Worm (Caenorhabditis elegans): Measurements from ENCODE around the gene F09C6.14.

Gene F09C6.14

DNA sequence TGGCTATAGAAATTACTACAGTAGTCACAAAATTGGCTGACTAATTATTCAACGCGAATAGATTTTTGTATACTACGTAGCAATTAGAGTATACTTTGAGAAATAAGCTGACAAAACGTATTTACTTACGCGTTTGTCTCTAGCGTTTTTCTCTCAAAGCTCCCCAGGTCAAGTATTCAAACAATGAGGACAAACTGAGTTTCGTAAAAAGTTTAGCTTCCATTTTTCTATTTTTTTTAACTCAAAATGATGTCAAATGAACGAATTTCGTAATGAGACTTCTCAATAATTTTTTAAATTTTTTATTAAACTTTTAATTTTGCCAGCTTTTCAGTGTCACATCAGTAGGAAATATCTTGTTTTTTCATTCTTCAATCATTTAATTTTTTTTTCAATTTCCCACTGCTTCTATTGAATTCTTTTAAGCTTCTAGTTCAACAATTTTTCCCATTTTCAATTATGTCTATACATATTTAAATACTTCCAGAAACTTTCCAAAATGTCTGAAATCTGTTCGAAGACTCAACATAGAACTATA, 8.1 kb downstream of the F09C6.14 start, which contains the start of the genes ifas-2 and fbxa-44:
Gene ifas-2 (minus strand): TSS at position 101 of the 538 bp plus-strand sequence.
Gene fbxa-44 (plus strand): TSS at position 488 of the 538 bp plus-strand sequence.
- TF ChIP-seq nhr-90 (tag; optimal IDR thresholded peaks at IDR 0.05; ENCODE audit: poor library complexity) (no peak), mdl-1 (tag; optimal IDR thresholded peaks at IDR 0.05) (no peak), snpc-4 (tag; optimal IDR thresholded peaks at IDR 0.05) (no peak), nhr-20 (tag; optimal IDR thresholded peaks at IDR 0.05) (no peak), zip-4 (GFP tag; optimal IDR thresholded peaks at IDR 0.05) (no peak), elt-2 (tag; optimal IDR thresholded peaks at IDR 0.05) (no peak), alr-1 (tag; optimal IDR thresholded peaks at IDR 0.05; ENCODE audit: borderline replicate concordance) (no peak), lin-15B (tag; optimal IDR thresholded peaks at IDR 0.05) (no peak), nhr-237 (tag; optimal IDR thresholded peaks at IDR 0.05) (no peak), aly-2 (tag; optimal IDR thresholded peaks at IDR 0.05) (no peak), irx-1 (tag; optimal IDR thresholded peaks at IDR 0.05) (no peak), skn-1 (tag; optimal IDR thresholded peaks at IDR 0.05) (no peak), ama-1 (optimal IDR thresholded peaks at IDR 0.05) (no peak)

DNA sequence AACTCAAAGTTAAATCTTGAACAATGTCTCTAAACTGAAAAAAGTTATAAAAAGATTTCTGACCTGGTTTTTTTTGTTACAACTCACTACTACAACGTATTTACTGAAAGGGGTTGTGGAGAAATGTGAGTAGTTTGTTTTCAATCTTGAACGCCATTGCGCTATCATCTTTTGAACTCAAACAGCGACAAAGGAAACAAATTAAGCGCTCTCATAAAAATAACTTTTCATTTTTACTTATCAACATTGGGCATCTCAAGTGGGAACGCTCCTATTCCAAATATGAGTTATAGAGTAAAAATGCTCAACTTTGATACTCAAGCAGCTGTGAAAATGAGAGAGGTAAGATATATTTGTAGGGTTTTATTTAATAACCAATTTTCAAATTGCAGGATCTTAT, 12.7 kb downstream of the F09C6.14 start, which contains the start of gene F09C6.15:
Gene F09C6.15 (plus strand): TSS at position 301 of the 400 bp plus-strand sequence.
- no peak for TF ChIP-seq pqm-1 (tag; optimal IDR thresholded peaks at IDR 0.05)
- TF ChIP-seq nhr-237 (tag; optimal IDR thresholded peaks at IDR 0.05) = no peak
- no peak for TF ChIP-seq nhr-84 (tag; optimal IDR thresholded peaks at IDR 0.05)
- TF ChIP-seq lin-13 (GFP tag; optimal IDR thresholded peaks at IDR 0.05) = no peak
- no peak for TF ChIP-seq nhr-90 (tag; optimal IDR thresholded peaks at IDR 0.05; ENCODE audit: poor library complexity)
- no peak for TF ChIP-seq sox-4 (tag; optimal IDR thresholded peaks at IDR 0.05)
- TF ChIP-seq hlh-4 (tag; optimal IDR thresholded peaks at IDR 0.05) = no peak

DNA sequence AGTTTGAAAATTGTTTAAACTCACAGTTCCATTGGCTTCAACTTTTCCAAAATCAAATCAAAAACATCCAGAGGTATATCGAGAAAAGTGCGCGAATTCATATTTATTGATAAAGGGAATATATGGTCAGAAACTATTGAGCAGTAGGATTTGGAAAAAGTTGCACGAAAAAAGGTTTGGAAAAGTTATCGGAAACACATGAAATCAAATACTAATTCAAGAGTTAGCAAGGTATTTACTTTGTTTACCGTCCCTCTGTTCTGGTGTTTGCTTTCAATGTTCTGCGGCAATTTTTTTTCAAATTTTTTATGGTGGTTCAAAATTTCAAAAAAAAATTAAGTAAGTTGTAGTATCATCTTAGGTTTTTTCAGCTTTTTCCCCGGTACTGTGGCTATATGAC, 18.6 kb downstream of the F09C6.14 start, which contains the start of gene fbxa-45:
Gene fbxa-45 (minus strand): TSS at position 101 of the 400 bp plus-strand sequence.
- no peak for TF ChIP-seq hpl-2 (GFP tag; optimal IDR thresholded peaks at IDR 0.05)
- TF ChIP-seq lir-3 (tag; optimal IDR thresholded peaks at IDR 0.05; ENCODE audit: poor library complexity) = no peak
- TF ChIP-seq ceh-63 (GFP tag; optimal IDR thresholded peaks at IDR 0.05) = no peak
- TF ChIP-seq nhr-20 (tag; optimal IDR thresholded peaks at IDR 0.05) = no peak
- no peak for TF ChIP-seq ceh-88 (GFP tag; IDR thresholded peaks at IDR 0.05)
- TF ChIP-seq C34B4.2 (tag; optimal IDR thresholded peaks at IDR 0.05) = no peak
- TF ChIP-seq pax-3 (tag; optimal IDR thresholded peaks at IDR 0.05) = no peak
- TF ChIP-seq unc-62 (GFP tag; optimal IDR thresholded peaks at IDR 0.05) = no peak
- no peak for TF ChIP-seq snu-23 (GFP tag; optimal IDR thresholded peaks at IDR 0.05)
- TF ChIP-seq tlp-1 (tag; optimal IDR thresholded peaks at IDR 0.05) = no peak
- no peak for TF ChIP-seq unc-30 (tag; optimal IDR thresholded peaks at IDR 0.05)
- no peak for TF ChIP-seq mep-1 (tag; optimal IDR thresholded peaks at IDR 0.05)
- TF ChIP-seq hlh-4 (tag; optimal IDR thresholded peaks at IDR 0.05) = no peak
- no peak for TF ChIP-seq sptf-1 (tag; optimal IDR thresholded peaks at IDR 0.05)

DNA sequence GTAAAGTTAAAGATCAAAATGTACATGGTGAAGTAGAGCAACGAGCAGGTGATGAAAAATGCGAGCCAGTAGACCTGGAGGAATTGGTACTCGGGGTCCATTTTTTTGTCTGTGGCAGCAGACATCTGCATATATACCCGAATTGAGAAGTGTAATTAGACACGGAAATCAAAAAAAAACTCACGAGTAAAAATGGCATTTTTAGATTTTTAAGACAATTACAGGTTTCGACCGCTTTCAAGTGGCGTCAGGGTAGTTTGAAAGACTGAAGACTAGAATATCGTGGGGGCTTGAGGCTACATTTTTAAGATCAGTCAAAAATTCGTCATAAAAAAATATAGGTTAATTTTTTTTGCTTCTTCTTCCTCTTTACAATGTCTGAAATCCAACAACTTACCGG, 21.9 kb downstream of the F09C6.14 start, which contains the start of gene srd-68:
Gene srd-68 (minus strand): TSS at position 101 of the 400 bp plus-strand sequence.
- no peak for TF ChIP-seq grh-1 (GFP tag; IDR thresholded peaks at IDR 0.05)

DNA sequence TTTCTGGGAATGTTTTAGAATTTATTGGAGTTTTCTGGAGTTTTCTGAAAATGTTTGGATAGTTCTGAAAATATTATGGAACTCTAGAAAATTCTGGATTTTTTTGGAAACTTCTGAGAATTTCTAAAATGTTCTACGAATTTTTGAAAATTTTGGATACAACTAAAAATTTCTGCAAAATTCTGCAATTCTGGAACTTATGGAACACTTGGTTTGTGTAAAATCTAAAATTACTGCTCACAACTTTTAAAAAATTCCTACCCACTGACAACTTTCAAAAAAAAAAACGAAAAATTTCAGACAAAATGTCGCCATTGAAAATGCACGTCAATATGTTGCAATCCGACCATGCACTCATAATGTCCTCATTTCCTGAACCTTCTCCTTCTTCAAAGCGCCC, 23.8 kb downstream of the F09C6.14 start, which contains the start of gene nhr-262:
Gene nhr-262 (plus strand): TSS at position 301 of the 400 bp plus-strand sequence.
- TF ChIP-seq elt-2 (tag; optimal IDR thresholded peaks at IDR 0.05) (no peak), zip-4 (GFP tag; optimal IDR thresholded peaks at IDR 0.05) (no peak), efl-1 (optimal IDR thresholded peaks at IDR 0.05) (no peak), efl-1 (GFP tag; optimal IDR thresholded peaks at IDR 0.05 in 1 of 2) (no peak), mep-1 (tag; optimal IDR thresholded peaks at IDR 0.05) (no peak), lin-35 (GFP tag; optimal IDR thresholded peaks at IDR 0.05) (no peak), ama-1 (optimal IDR thresholded peaks at IDR 0.05) (no peak), dsc-1 (tag; optimal IDR thresholded peaks at IDR 0.05) (no peak), ceh-63 (GFP tag; optimal IDR thresholded peaks at IDR 0.05) (no peak), pqm-1 (tag; optimal IDR thresholded peaks at IDR 0.05) (no peak)

All from whole organism, L1 larva.